Fruit fly (Drosophila melanogaster) whole organism, embryonic: ENCODE data around the gene CG16985.

Experiments used
- Bgb ChIP-seq: fragments of 200-800 bp; sonication (Bioruptor generic); IDR thresholded peaks from 2 replicates; pipeline ENCODE4 v1.3.6; 2022; ENCODE audit warnings: missing biosample characterization, missing genetic modification characterization; ENCODE audit not compliant: partially characterized antibody
- C15 ChIP-seq: fragments of 200-800 bp; sonication (Bioruptor generic); IDR thresholded peaks from 3 replicates; pipeline ENCODE4 v1.3.6; 2022; ENCODE audit warnings: missing biosample characterization, missing genetic modification characterization
- CG10209 ChIP-seq: fragments of 200-800 bp; sonication (Bioruptor generic); optimal IDR thresholded peaks from 3 replicates; lab custom pipeline; 2017; ENCODE audit warnings: missing biosample characterization, mild to moderate bottlenecking, missing genetic modification characterization, missing genetic modification reagents
- CG10565 ChIP-seq: fragments of 200-800 bp; sonication (Bioruptor generic); optimal IDR thresholded peaks from 3 replicates; lab custom pipeline; 2016; ENCODE audit warnings: missing biosample characterization, mild to moderate bottlenecking, missing genetic modification characterization
- CG11085 ChIP-seq: fragments of 200-800 bp; sonication (Bioruptor generic); IDR thresholded peaks from 2 replicates; pipeline ENCODE4 v1.3.6; 2022; ENCODE audit warnings: missing biosample characterization, missing genetic modification characterization
- CG14014 ChIP-seq: fragments of 200-800 bp; sonication (Bioruptor generic); IDR thresholded peaks from 2 replicates; pipeline ENCODE4 v1.3.6; 2022; ENCODE audit warnings: missing biosample characterization, missing genetic modification characterization
- CG14710 ChIP-seq: fragments of 200-800 bp; sonication (Bioruptor generic); optimal IDR thresholded peaks from 3 replicates; lab custom pipeline; 2019; ENCODE audit warnings: missing biosample characterization, mild to moderate bottlenecking, missing genetic modification characterization, moderate library complexity
- CG17912 ChIP-seq: fragments of 200-800 bp; sonication (Bioruptor generic); optimal IDR thresholded peaks from 2 replicates; lab custom pipeline; 2018; ENCODE audit warnings: missing biosample characterization, mild to moderate bottlenecking, missing genetic modification characterization
- CG18011 ChIP-seq: fragments of 200-800 bp; sonication (Bioruptor generic); optimal IDR thresholded peaks from 2 replicates; lab custom pipeline; 2017; ENCODE audit warnings: missing biosample characterization, missing genetic modification characterization, mild to moderate bottlenecking, moderate library complexity, missing genotype
- CG1832 ChIP-seq: fragments of 200-800 bp; sonication (Bioruptor generic); optimal IDR thresholded peaks from 2 replicates; lab custom pipeline; 2017; ENCODE audit warnings: missing biosample characterization, mild to moderate bottlenecking, missing genetic modification characterization, inconsistent platforms
- CG2712 ChIP-seq: fragments of 200-800 bp; optimal IDR thresholded peaks from 3 replicates; lab custom pipeline; 2019; ENCODE audit warnings: missing biosample characterization, mild to moderate bottlenecking, missing genetic modification characterization, moderate library complexity
- CG30431 ChIP-seq: fragments of 200-800 bp; sonication (Bioruptor generic); optimal IDR thresholded peaks from 2 replicates; lab custom pipeline; 2017; ENCODE audit warnings: missing biosample characterization, missing genetic modification characterization
- CG32767 ChIP-seq: fragments of 200-800 bp; sonication (Bioruptor generic); IDR thresholded peaks from 2 replicates; pipeline ENCODE4 v1.3.6; 2022; ENCODE audit warnings: missing biosample characterization, missing genetic modification characterization
- CG3281 ChIP-seq: fragments of 200-800 bp; sonication (Bioruptor generic); optimal IDR thresholded peaks from 3 replicates; lab custom pipeline; 2017; ENCODE audit warnings: missing biosample characterization, mild to moderate bottlenecking, missing genetic modification characterization
- CG4282 ChIP-seq: fragments of 200-800 bp; sonication (Bioruptor generic); optimal IDR thresholded peaks from 2 replicates; lab custom pipeline; 2016; ENCODE audit warnings: missing biosample characterization, missing genetic modification characterization
- CG4707 ChIP-seq: fragments of 200-800 bp; sonication (Bioruptor generic); optimal IDR thresholded peaks from 2 replicates; lab custom pipeline; 2018; ENCODE audit warnings: missing biosample characterization, mild to moderate bottlenecking, missing genetic modification characterization, moderate library complexity
- CG4730 ChIP-seq: fragments of 200-800 bp; sonication (Bioruptor generic); IDR thresholded peaks from 2 replicates; pipeline ENCODE4 v1.3.6; 2022; ENCODE audit warnings: missing biosample characterization, missing genetic modification characterization
- CG7963 ChIP-seq: fragments of 200-800 bp; sonication (Bioruptor generic); IDR thresholded peaks from 3 replicates; pipeline ENCODE4 v1.3.6; 2022; ENCODE audit warnings: missing biosample characterization, missing genetic modification characterization; ENCODE audit not compliant: partially characterized antibody
- CG8281 ChIP-seq: fragments of 200-800 bp; sonication (Bioruptor generic); optimal IDR thresholded peaks from 2 replicates; lab custom pipeline; 2018; ENCODE audit warnings: missing biosample characterization, mild to moderate bottlenecking, missing genetic modification characterization, moderate library complexity
- CG9215 ChIP-seq: fragments of 200-800 bp; sonication (Bioruptor generic); IDR thresholded peaks from 2 replicates; pipeline ENCODE4 v1.3.6; 2022; ENCODE audit warnings: missing biosample characterization, missing genetic modification characterization
- Doc2 ChIP-seq: fragments of 200-800 bp; sonication (Bioruptor generic); IDR thresholded peaks from 2 replicates; pipeline ENCODE4 v1.3.6; 2022; ENCODE audit warnings: missing biosample characterization, missing genetic modification characterization
- Drgx ChIP-seq: fragments of 200-800 bp; sonication (Bioruptor generic); IDR thresholded peaks from 2 replicates; pipeline ENCODE4 v1.3.6; 2022; ENCODE audit warnings: missing biosample characterization, missing genetic modification characterization
- Fer2 ChIP-seq: fragments of 200-800 bp; sonication (Bioruptor generic); optimal IDR thresholded peaks from 2 replicates; lab custom pipeline; 2018; ENCODE audit warnings: missing biosample characterization, mild to moderate bottlenecking, missing genetic modification characterization, moderate library complexity
- Gug ChIP-seq: fragments of 200-800 bp; sonication (Bioruptor generic); IDR thresholded peaks from 4 replicates; pipeline ENCODE4 v1.3.6; 2022; ENCODE audit warnings: missing biosample characterization, missing genetic modification characterization
- Hr39 ChIP-seq: fragments of >200 bp; optimal IDR thresholded peaks from 2 replicates; lab custom pipeline; 2017
- Oli ChIP-seq: fragments of 200-800 bp; sonication (Bioruptor generic); optimal IDR thresholded peaks from 2 replicates; lab custom pipeline; 2018; ENCODE audit warnings: missing biosample characterization, mild to moderate bottlenecking, missing genetic modification characterization, moderate library complexity
- Pdp1 ChIP-seq, 2 experiments: fragments of 200-800 bp; sonication (Bioruptor generic); optimal IDR thresholded peaks; 3 replicates each; lab custom pipeline; 2016; ENCODE audit warnings: missing biosample characterization in 2 of 2, missing genetic modification characterization in 2 of 2, mild to moderate bottlenecking in 1 of 2, moderate library complexity in 1 of 2
- Spps ChIP-seq: fragments of 200-800 bp; sonication (Bioruptor generic); optimal IDR thresholded peaks from 2 replicates; lab custom pipeline; 2018; ENCODE audit warnings: missing biosample characterization, mild to moderate bottlenecking, missing genetic modification characterization
- Sry-δ ChIP-seq: fragments of 200-800 bp; sonication (Bioruptor generic); optimal IDR thresholded peaks from 2 replicates; lab custom pipeline; 2016; ENCODE audit warnings: missing biosample characterization, missing genetic modification characterization
- aop ChIP-seq: fragments of 200-800 bp; sonication (Bioruptor generic); IDR thresholded peaks from 2 replicates; pipeline ENCODE4 v1.3.6; 2022; ENCODE audit warnings: missing biosample characterization, missing genetic modification characterization
- en ChIP-seq: fragments of 200-800 bp; sonication (Bioruptor generic); optimal IDR thresholded peaks from 2 replicates; lab custom pipeline; 2016; ENCODE audit warnings: missing biosample characterization, missing genetic modification characterization
- ewg ChIP-seq: fragments of 200-800 bp; sonication (Bioruptor generic); optimal IDR thresholded peaks from 3 replicates; lab custom pipeline; 2017; ENCODE audit warnings: mild to moderate bottlenecking, missing biosample characterization, missing genetic modification reagents, missing genetic modification characterization
- gcm2 ChIP-seq: fragments of 200-800 bp; sonication (Bioruptor generic); optimal IDR thresholded peaks from 2 replicates; lab custom pipeline; 2016; ENCODE audit warnings: missing biosample characterization, missing genetic modification characterization
- ham ChIP-seq: fragments of 200-800 bp; sonication (Bioruptor generic); IDR thresholded peaks from 2 replicates; pipeline ENCODE4 v1.3.6; 2022; ENCODE audit warnings: missing biosample characterization, missing genetic modification characterization
- ind ChIP-seq: fragments of 200-800 bp; sonication (Bioruptor generic); optimal IDR thresholded peaks from 3 replicates; lab custom pipeline; 2016; ENCODE audit warnings: missing biosample characterization, missing genetic modification characterization
- inv ChIP-seq: fragments of 200-800 bp; sonication (Bioruptor generic); IDR thresholded peaks from 2 replicates; pipeline ENCODE4 v1.3.6; 2022; ENCODE audit warnings: missing biosample characterization, missing genetic modification characterization; ENCODE audit not compliant: partially characterized antibody
- kni ChIP-seq: fragments of 200-800 bp; sonication (Bioruptor generic); optimal IDR thresholded peaks from 3 replicates; lab custom pipeline; 2017; ENCODE audit warnings: mild to moderate bottlenecking, missing biosample characterization, missing genetic modification reagents, missing genetic modification characterization
- nmo ChIP-seq: fragments of 200-800 bp; sonication (Bioruptor generic); optimal IDR thresholded peaks from 2 replicates; lab custom pipeline; 2018; ENCODE audit warnings: missing biosample characterization, mild to moderate bottlenecking, missing genetic modification characterization, moderate library complexity
- pros ChIP-seq: fragments of 200-800 bp; sonication (Bioruptor generic); optimal IDR thresholded peaks from 3 replicates; lab custom pipeline; 2019; ENCODE audit warnings: missing biosample characterization, mild to moderate bottlenecking, missing genetic modification characterization, moderate library complexity
- ranshi ChIP-seq: fragments of 200-800 bp; sonication (Bioruptor generic); IDR thresholded peaks from 2 replicates; pipeline ENCODE4 v1.3.6; 2022; ENCODE audit warnings: missing biosample characterization, missing genetic modification characterization
- salm ChIP-seq: fragments of 200-800 bp; sonication (Bioruptor generic); optimal IDR thresholded peaks from 2 replicates; lab custom pipeline; 2018; ENCODE audit warnings: missing biosample characterization, mild to moderate bottlenecking, missing genetic modification characterization
- sqz ChIP-seq: fragments of 200-800 bp; sonication (Bioruptor generic); optimal IDR thresholded peaks from 3 replicates; lab custom pipeline; 2018; ENCODE audit warnings: missing biosample characterization, mild to moderate bottlenecking, missing genetic modification characterization
- tll ChIP-seq, 2 experiments: fragments of 200-800 bp in 1 of 2; fragments of >200 bp in 1 of 2; sonication (Bioruptor generic) in 1 of 2; optimal IDR thresholded peaks; 2 replicates each; lab custom pipeline; 2017 to 2019; ENCODE audit warnings: missing biosample characterization in 2 of 2, missing genetic modification characterization in 2 of 2, mild to moderate bottlenecking in 1 of 2, moderate library complexity in 1 of 2
- unc-4 ChIP-seq: fragments of 200-800 bp; sonication (Bioruptor generic); IDR thresholded peaks from 2 replicates; pipeline ENCODE4 v1.3.6; 2022; ENCODE audit warnings: missing biosample characterization, missing genetic modification characterization; ENCODE audit not compliant: partially characterized antibody
- vnd ChIP-seq: fragments of 200-800 bp; sonication (Bioruptor generic); IDR thresholded peaks from 3 replicates; pipeline ENCODE4 v1.3.6; 2022; ENCODE audit warnings: missing biosample characterization, missing genetic modification characterization; ENCODE audit not compliant: partially characterized antibody
- wor ChIP-seq: fragments of 200-800 bp; sonication (Bioruptor generic); IDR thresholded peaks from 2 replicates; pipeline ENCODE4 v1.3.6; 2022; ENCODE audit warnings: missing biosample characterization, missing genetic modification characterization
- zen2 ChIP-seq: fragments of 200-800 bp; sonication (Bioruptor generic); IDR thresholded peaks from 3 replicates; pipeline ENCODE4 v1.3.6; 2022; ENCODE audit warnings: missing biosample characterization, missing genetic modification characterization; ENCODE audit not compliant: partially characterized antibody

Gene CG16985

DNA sequence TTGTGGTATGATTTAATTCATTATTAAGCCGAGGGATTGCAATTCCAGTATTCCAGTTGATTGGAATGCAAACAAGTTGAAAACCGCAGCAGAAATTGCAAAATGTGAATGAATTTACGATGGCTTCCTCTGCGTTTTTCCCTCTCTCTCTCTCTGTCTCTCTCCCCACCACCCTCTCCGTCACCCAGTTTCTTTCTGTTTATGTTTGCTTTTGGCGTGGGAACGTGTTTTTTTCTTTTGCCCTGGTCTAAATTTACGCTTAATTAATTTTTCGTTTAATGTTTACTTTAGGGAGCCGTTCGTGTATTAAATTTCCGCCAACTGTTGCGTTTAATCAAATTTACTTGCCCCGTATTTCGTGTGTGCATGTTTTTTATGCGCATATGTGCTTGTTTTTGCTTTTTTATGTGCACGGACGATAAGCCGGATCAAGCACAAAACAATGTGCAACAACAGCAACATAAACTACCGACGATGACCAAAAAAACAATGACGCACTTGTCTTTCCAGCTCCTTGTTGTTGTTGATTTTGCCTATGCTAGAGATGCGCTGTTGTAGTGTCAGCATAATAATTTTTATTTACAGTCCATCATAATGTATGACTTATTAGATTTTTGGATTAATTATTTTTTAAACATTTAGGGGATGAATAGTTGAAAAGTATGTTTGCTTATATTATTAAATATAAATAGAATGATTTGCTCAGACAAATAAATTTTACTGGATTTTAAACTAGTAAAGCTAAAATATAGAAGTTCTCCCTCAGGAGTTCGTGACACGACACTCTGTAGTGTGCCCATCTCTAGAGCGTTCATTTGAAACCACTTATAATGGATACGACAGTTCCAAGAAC, 9.0 kb upstream of the CG16985 start (continued):
- peak; percentile 84 for TF ChIP-seq nmo (GFP tag; lab: Kevin White, UChicago)
- TF ChIP-seq ewg (GFP tag; lab: Kevin White, UChicago) = peak; percentile 52
- peak; percentile 31; the same call in 1 of the 2 replicates for TF ChIP-seq CG11085 (GFP tag; lab: Robert Waterston, UW)
- no peak for TF ChIP-seq en (GFP tag; lab: Kevin White, UChicago)
- no peak for TF ChIP-seq tll (GFP tag; optimal IDR thresholded peaks at IDR 0.05; lab: Kevin White, UChicago)
- TF ChIP-seq Drgx (GFP tag; lab: Robert Waterston, UW) = no peak
- TF ChIP-seq Oli = peak; percentile 79
- no peak for TF ChIP-seq CG10565
- TF ChIP-seq gcm2 (GFP tag; lab: Kevin White, UChicago) = no peak
- peak; percentile 26 for TF ChIP-seq CG18011 (GFP tag; lab: Kevin White, UChicago)
- TF ChIP-seq aop (GFP tag; lab: Robert Waterston, UW) = peak; percentile 61; the same call in 1 of the 2 replicates
- TF ChIP-seq CG4707 (GFP tag; lab: Kevin White, UChicago) = no peak
- TF ChIP-seq CG10209 (GFP tag; lab: Kevin White, UChicago) = peak; percentile 74
- peak; percentile 64 for TF ChIP-seq unc-4
- peak; percentile 66 for TF ChIP-seq CG2712 (tag; lab: Kevin White, UChicago)
- peak; percentile 53 for TF ChIP-seq CG9215 (GFP tag; lab: Robert Waterston, UW)
- TF ChIP-seq CG7963 = 0 out of 3 replicates have a peak, but pooled peaks have one; percentile 41
- no peak for TF ChIP-seq Gug (GFP tag; lab: Robert Waterston, UW)
- no peak for TF ChIP-seq CG4730 (GFP tag; lab: Robert Waterston, UW)
- peak; percentile 48; the same call in 2 of the 3 replicates for TF ChIP-seq vnd
- 0 out of 2 replicates have a peak, but pooled peaks have one; percentile 25 for TF ChIP-seq Doc2 (GFP tag; lab: Robert Waterston, UW)
- TF ChIP-seq Fer2 (tag; lab: Kevin White, UChicago) = peak; percentile 64
- no peak for TF ChIP-seq pros (GFP tag; lab: Kevin White, UChicago)
- peak; percentile 74 for TF ChIP-seq CG3281 (GFP tag; lab: Kevin White, UChicago)
- TF ChIP-seq Pdp1 (GFP tag; optimal IDR thresholded peaks at IDR 0.05; lab: Kevin White, UChicago) = peak in 1 of 2 experiments; percentile 17
- TF ChIP-seq kni (GFP tag; lab: Kevin White, UChicago) = peak; percentile 42
- TF ChIP-seq Hr39 (lab: Kevin White, UChicago) = no peak
- TF ChIP-seq sqz (GFP tag; lab: Kevin White, UChicago) = peak; percentile 59
- peak; percentile 45 for TF ChIP-seq Bgb (GFP tag; lab: Robert Waterston, UW)
- no peak for TF ChIP-seq ham (GFP tag; lab: Robert Waterston, UW)
- TF ChIP-seq inv (GFP tag; lab: Robert Waterston, UW) = peak; percentile 64
- peak; percentile 61 for TF ChIP-seq Sry-δ
- TF ChIP-seq CG30431 (GFP tag; lab: Kevin White, UChicago) = peak; percentile 37
- TF ChIP-seq CG1832 = peak; percentile 25
- TF ChIP-seq wor (GFP tag; lab: Robert Waterston, UW) = peak; percentile 68
- TF ChIP-seq salm (tag; lab: Kevin White, UChicago) = no peak
- TF ChIP-seq Spps = peak; percentile 68
- TF ChIP-seq CG14014 (GFP tag; lab: Robert Waterston, UW) = peak; percentile 46
- peak; percentile 82 for TF ChIP-seq CG14710 (tag; lab: Kevin White, UChicago)
- TF ChIP-seq CG17912 (GFP tag; lab: Kevin White, UChicago) = no peak
- TF ChIP-seq CG32767 (GFP tag; lab: Robert Waterston, UW) = peak; percentile 68; the same call in 1 of the 2 replicates
- TF ChIP-seq C15 (GFP tag; lab: Robert Waterston, UW) = no peak
- TF ChIP-seq CG8281 (tag; lab: Kevin White, UChicago) = peak; percentile 52
- peak; percentile 64 for TF ChIP-seq ind (GFP tag; lab: Kevin White, UChicago)
- TF ChIP-seq ranshi (GFP tag; lab: Robert Waterston, UW) = peak; percentile 74
- peak; percentile 50; the same call in 1 of the 3 replicates for TF ChIP-seq zen2 (GFP tag; lab: Robert Waterston, UW)
- TF ChIP-seq CG4282 (GFP tag; lab: Kevin White, UChicago) = no peak
